Worm (Caenorhabditis elegans) whole organism, L1 larva: Measurements from ENCODE around the gene lin-13.

Source experiments
- alr-1 ChIP-seq: fragments of 200-800 bp; sonication (Bioruptor generic); optimal IDR thresholded peaks from 2 replicates; lab custom pipeline; 2018; ENCODE audit warnings: borderline replicate concordance, mild to moderate bottlenecking, missing genetic modification characterization, missing compliant biosample characterization
- aly-2 ChIP-seq: fragments of 150-350 bp; optimal IDR thresholded peaks from 2 replicates; lab custom pipeline; 2014; ENCODE audit warnings: missing biosample characterization, missing genetic modification characterization
- blmp-1 ChIP-seq: fragments of 150-350 bp; optimal IDR thresholded peaks from 2 replicates; lab custom pipeline; 2014; ENCODE audit warnings: missing biosample characterization, missing genetic modification characterization
- dpl-1 ChIP-seq, 3 experiments: fragments of 150-350 bp in 2 of 3; sonication (generic microtip) in 1 of 3; optimal IDR thresholded peaks; 2 replicates each; lab custom pipeline; 2014 to 2017; ENCODE audit warnings: missing biosample characterization in 3 of 3, missing genetic modification characterization in 3 of 3, missing genetic modification reagents in 3 of 3
- efl-1 ChIP-seq, 4 experiments: fragments of 150-350 bp; optimal IDR thresholded peaks in 3 of 4; peaks in 1 of 4; 1 replicate in 1 of 4; 2 replicates in 3 of 4; lab custom pipeline; 2014; ENCODE audit warnings: missing biosample characterization in 2 of 4, missing genetic modification characterization in 2 of 4, missing genetic modification reagents in 2 of 4
- fos-1 ChIP-seq: fragments of 150-350 bp; optimal IDR thresholded peaks from 2 replicates; lab custom pipeline; 2014; ENCODE audit warnings: missing biosample characterization, missing genetic modification characterization
- lin-35 ChIP-seq, 2 experiments: fragments of 150-350 bp; optimal IDR thresholded peaks; 2 replicates each; lab custom pipeline; 2014; ENCODE audit warnings: missing biosample characterization in 2 of 2, missing genetic modification characterization in 2 of 2, missing genetic modification reagents in 2 of 2

DNA sequence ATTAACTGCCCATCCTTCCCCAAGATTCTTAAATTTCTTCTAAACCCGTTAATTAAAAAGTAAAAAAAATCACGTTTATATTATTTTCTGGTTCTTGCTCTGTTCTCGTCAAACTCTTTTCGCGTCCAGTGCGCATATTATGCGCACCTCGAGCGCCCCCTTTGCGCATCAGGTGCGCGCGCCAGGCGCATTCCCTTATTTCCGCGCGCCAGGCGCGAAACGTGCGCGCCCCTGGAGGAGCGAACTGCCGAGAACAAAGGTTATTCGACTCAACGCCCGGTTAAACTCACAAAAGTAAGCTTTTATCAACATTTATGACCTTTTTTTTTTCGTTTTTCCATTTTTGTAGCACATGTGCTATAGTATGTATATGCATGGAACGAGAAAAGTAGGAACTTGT is 36.9 kb downstream of the lin-13 start:
- no peak for TF ChIP-seq lin-35 (GFP tag; optimal IDR thresholded peaks at IDR 0.05; lab: Kevin White, UChicago)
- no peak for TF ChIP-seq fos-1 (tag; lab: Kevin White, UChicago)
- TF ChIP-seq dpl-1 (GFP tag; optimal IDR thresholded peaks at IDR 0.05; lab: Kevin White, UChicago) = no peak
- TF ChIP-seq aly-2 (tag; lab: Kevin White, UChicago) = no peak
- no peak for TF ChIP-seq blmp-1 (tag; lab: Kevin White, UChicago)
- TF ChIP-seq alr-1 (tag; lab: Kevin White, UChicago) = no peak
- TF ChIP-seq efl-1 (optimal IDR thresholded peaks at IDR 0.05; lab: Kevin White, UChicago) = no peak
- TF ChIP-seq efl-1 (GFP tag; optimal IDR thresholded peaks at IDR 0.05 in 1 of 2; lab: Kevin White, UChicago) = no peak
